Fruit fly (Drosophila melanogaster) whole organism: ENCODE measurements around the gene wds.

Experiments used
- CG8478 ChIP-seq: fragments of >200 bp; optimal IDR thresholded peaks from 2 replicates; lab custom pipeline; 2018; ENCODE audit warnings: inconsistent platforms
- Dll ChIP-seq: fragments of >200 bp; optimal IDR thresholded peaks from 2 replicates; lab custom pipeline; 2017
- pan ChIP-seq: fragments of >200 bp; optimal IDR thresholded peaks from 2 replicates; lab custom pipeline; 2017
- usp ChIP-seq: fragments of >200 bp; optimal IDR thresholded peaks from 2 replicates; lab custom pipeline; 2017; ENCODE audit warnings: missing biosample characterization, missing genetic modification characterization, mixed read lengths

- TF ChIP-seq usp (GFP tag; lab: Kevin White, UChicago): no peak
- TF ChIP-seq pan (lab: Kevin White, UChicago): no peak
- no peak for TF ChIP-seq Dll (lab: Kevin White, UChicago)
- TF ChIP-seq CG8478 (lab: Kevin White, UChicago): no peak
Measured at dm6 chrX:2617417-2617816, 31.6 kb downstream of the wds start.
